Fruit fly (Drosophila melanogaster) whole organism, embryonic: Measurements from ENCODE around the gene Cerk.

Experiments used
- C15 ChIP-seq: fragments of 200-800 bp; sonication (Bioruptor generic); IDR thresholded peaks from 3 replicates; pipeline ENCODE4 v1.3.6; 2022; ENCODE audit warnings: missing biosample characterization, missing genetic modification characterization
- CG10209 ChIP-seq: fragments of 200-800 bp; sonication (Bioruptor generic); optimal IDR thresholded peaks from 3 replicates; lab custom pipeline; 2017; ENCODE audit warnings: missing biosample characterization, mild to moderate bottlenecking, missing genetic modification characterization, missing genetic modification reagents
- CG10543 ChIP-seq: fragments of 200-800 bp; sonication (Bioruptor generic); optimal IDR thresholded peaks from 3 replicates; lab custom pipeline; 2017; ENCODE audit warnings: missing biosample characterization, mild to moderate bottlenecking, missing genetic modification characterization, moderate library complexity
- CG10565 ChIP-seq: fragments of 200-800 bp; sonication (Bioruptor generic); optimal IDR thresholded peaks from 3 replicates; lab custom pipeline; 2016; ENCODE audit warnings: missing biosample characterization, mild to moderate bottlenecking, missing genetic modification characterization
- CG1233 ChIP-seq: fragments of 200-800 bp; sonication (Bioruptor generic); optimal IDR thresholded peaks from 4 replicates; lab custom pipeline; 2018; ENCODE audit warnings: missing biosample characterization, mild to moderate bottlenecking, missing genetic modification characterization
- CG12942 ChIP-seq: fragments of 200-800 bp; sonication (Bioruptor generic); optimal IDR thresholded peaks from 3 replicates; lab custom pipeline; 2016; ENCODE audit warnings: missing biosample characterization, missing genetic modification characterization
- CG13775 ChIP-seq: fragments of 200-800 bp; sonication (Bioruptor generic); optimal IDR thresholded peaks from 3 replicates; lab custom pipeline; 2017; ENCODE audit warnings: missing biosample characterization, mild to moderate bottlenecking, missing genetic modification characterization
- CG13894 ChIP-seq: fragments of 200-800 bp; sonication (Bioruptor generic); optimal IDR thresholded peaks from 3 replicates; lab custom pipeline; 2018; ENCODE audit warnings: missing biosample characterization, mild to moderate bottlenecking, missing genetic modification characterization, moderate library complexity
- CG14050 ChIP-seq: fragments of 200-800 bp; sonication (Bioruptor generic); IDR thresholded peaks from 3 replicates; pipeline ENCODE4 v1.3.6; 2022; ENCODE audit warnings: missing biosample characterization, missing genetic modification characterization
- CG14710 ChIP-seq: fragments of 200-800 bp; sonication (Bioruptor generic); optimal IDR thresholded peaks from 3 replicates; lab custom pipeline; 2019; ENCODE audit warnings: missing biosample characterization, mild to moderate bottlenecking, missing genetic modification characterization, moderate library complexity
- CG15479 ChIP-seq: fragments of 200-800 bp; sonication (Bioruptor generic); optimal IDR thresholded peaks from 3 replicates; lab custom pipeline; 2019; ENCODE audit warnings: missing biosample characterization, mild to moderate bottlenecking, missing genetic modification characterization, moderate library complexity
- CG15514 ChIP-seq: fragments of 200-800 bp; sonication (Bioruptor generic); optimal IDR thresholded peaks from 3 replicates; lab custom pipeline; 2017; ENCODE audit warnings: missing biosample characterization, missing genetic modification characterization, mild to moderate bottlenecking, moderate library complexity, missing genetic modification reagents
- CG2120 ChIP-seq: fragments of 200-800 bp; sonication (Bioruptor generic); optimal IDR thresholded peaks from 3 replicates; lab custom pipeline; 2016; ENCODE audit warnings: missing biosample characterization, missing genetic modification characterization
- CG3065 ChIP-seq: fragments of 200-800 bp; sonication (Bioruptor generic); optimal IDR thresholded peaks from 2 replicates; lab custom pipeline; 2016; ENCODE audit warnings: missing biosample characterization, missing genetic modification characterization
- CG31441 ChIP-seq: fragments of 200-800 bp; sonication (Bioruptor generic); IDR thresholded peaks from 2 replicates; pipeline ENCODE4 v1.3.6; 2022; ENCODE audit warnings: missing biosample characterization, missing genetic modification characterization
- CG3163 ChIP-seq: fragments of 200-800 bp; sonication (Bioruptor generic); optimal IDR thresholded peaks from 3 replicates; lab custom pipeline; 2016; ENCODE audit warnings: missing biosample characterization, missing genetic modification characterization
- CG34224 ChIP-seq: fragments of 200-800 bp; sonication (Bioruptor generic); IDR thresholded peaks from 3 replicates; pipeline ENCODE4 v1.3.6; 2022; ENCODE audit warnings: missing biosample characterization, missing genetic modification characterization; ENCODE audit not compliant: partially characterized antibody
- CG4424 ChIP-seq: fragments of 200-800 bp; sonication (Bioruptor generic); optimal IDR thresholded peaks from 3 replicates; lab custom pipeline; 2016; ENCODE audit warnings: missing biosample characterization, missing genetic modification characterization
- CG6765 ChIP-seq: fragments of 200-800 bp; sonication (Bioruptor generic); optimal IDR thresholded peaks from 3 replicates; lab custom pipeline; 2017; ENCODE audit warnings: missing biosample characterization, mild to moderate bottlenecking, missing genetic modification characterization
- CG7786 ChIP-seq: fragments of 200-800 bp; sonication (Bioruptor generic); optimal IDR thresholded peaks from 2 replicates; lab custom pipeline; 2016; ENCODE audit warnings: missing biosample characterization, missing genetic modification characterization
- CG9817 ChIP-seq: fragments of 200-800 bp; sonication (Bioruptor generic); optimal IDR thresholded peaks from 2 replicates; lab custom pipeline; 2018; ENCODE audit warnings: missing biosample characterization, mild to moderate bottlenecking, missing genetic modification characterization, moderate library complexity
- CG9876 ChIP-seq: fragments of 200-800 bp; sonication (Bioruptor generic); optimal IDR thresholded peaks from 2 replicates; lab custom pipeline; 2016; ENCODE audit warnings: missing biosample characterization, missing genetic modification characterization
- H15 ChIP-seq: fragments of 200-800 bp; sonication (Bioruptor generic); IDR thresholded peaks from 3 replicates; pipeline ENCODE4 v1.3.6; 2022; ENCODE audit warnings: missing biosample characterization, missing genetic modification characterization
- HmgD ChIP-seq: fragments of 200-800 bp; sonication (Bioruptor generic); optimal IDR thresholded peaks from 3 replicates; lab custom pipeline; 2016; ENCODE audit warnings: missing biosample characterization, missing genetic modification characterization
- MBD-R2 ChIP-seq: fragments of 200-800 bp; sonication (Bioruptor generic); IDR thresholded peaks from 2 replicates; pipeline ENCODE4 v1.3.6; 2022; ENCODE audit warnings: missing biosample characterization, missing genetic modification characterization
- NFAT ChIP-seq: fragments of 200-800 bp; sonication (Bioruptor generic); IDR thresholded peaks from 2 replicates; pipeline ENCODE4 v1.3.6; 2022; ENCODE audit warnings: missing biosample characterization, missing genetic modification characterization
- Oli ChIP-seq: fragments of 200-800 bp; sonication (Bioruptor generic); optimal IDR thresholded peaks from 2 replicates; lab custom pipeline; 2018; ENCODE audit warnings: missing biosample characterization, mild to moderate bottlenecking, missing genetic modification characterization, moderate library complexity
- Ravus ChIP-seq: fragments of 200-800 bp; sonication (Bioruptor generic); IDR thresholded peaks from 2 replicates; pipeline ENCODE4 v1.3.6; 2022; ENCODE audit warnings: missing biosample characterization, missing genetic modification characterization
- Spps ChIP-seq: fragments of 200-800 bp; sonication (Bioruptor generic); optimal IDR thresholded peaks from 2 replicates; lab custom pipeline; 2018; ENCODE audit warnings: missing biosample characterization, mild to moderate bottlenecking, missing genetic modification characterization
- az2 ChIP-seq: fragments of 200-800 bp; sonication (Bioruptor generic); optimal IDR thresholded peaks from 3 replicates; lab custom pipeline; 2016; ENCODE audit warnings: missing biosample characterization, missing genetic modification characterization
- bbx ChIP-seq: fragments of 200-800 bp; sonication (Bioruptor generic); IDR thresholded peaks from 2 replicates; pipeline ENCODE4 v1.3.6; 2022; ENCODE audit warnings: missing biosample characterization, missing genetic modification characterization; ENCODE audit not compliant: partially characterized antibody
- bowl ChIP-seq: fragments of 200-800 bp; sonication (Bioruptor generic); IDR thresholded peaks from 2 replicates; pipeline ENCODE4 v1.3.6; 2022; ENCODE audit warnings: missing biosample characterization, missing genetic modification characterization
- cg ChIP-seq: fragments of 200-800 bp; sonication (Bioruptor generic); optimal IDR thresholded peaks from 3 replicates; lab custom pipeline; 2019; ENCODE audit warnings: missing biosample characterization, mild to moderate bottlenecking, missing genetic modification characterization, moderate library complexity
- chif ChIP-seq, 2 experiments: fragments of 200-800 bp; sonication (Bioruptor generic); optimal IDR thresholded peaks; 3 replicates each; lab custom pipeline; 2016; ENCODE audit warnings: missing biosample characterization in 2 of 2, missing genetic modification characterization in 2 of 2
- corto ChIP-seq: fragments of 200-800 bp; sonication (Bioruptor generic); optimal IDR thresholded peaks from 2 replicates; lab custom pipeline; 2016; ENCODE audit warnings: missing biosample characterization, mild to moderate bottlenecking, missing genetic modification characterization, moderate library complexity
- cwo ChIP-seq: fragments of 200-800 bp; sonication (Bioruptor generic); optimal IDR thresholded peaks from 3 replicates; lab custom pipeline; 2017; ENCODE audit warnings: missing biosample characterization, missing genetic modification characterization, mild to moderate bottlenecking, moderate library complexity, missing genetic modification reagents
- dati ChIP-seq: fragments of 200-800 bp; sonication (Bioruptor generic); IDR thresholded peaks from 2 replicates; pipeline ENCODE4 v1.3.6; 2022; ENCODE audit warnings: missing biosample characterization, missing genetic modification characterization
- dmrt11E ChIP-seq: fragments of 200-800 bp; sonication (Bioruptor generic); optimal IDR thresholded peaks from 3 replicates; lab custom pipeline; 2018; ENCODE audit warnings: missing biosample characterization, mild to moderate bottlenecking, missing genetic modification characterization, moderate library complexity
- fd64A ChIP-seq: fragments of 200-800 bp; sonication (Bioruptor generic); optimal IDR thresholded peaks from 3 replicates; lab custom pipeline; 2018; ENCODE audit warnings: missing biosample characterization, mild to moderate bottlenecking, missing genetic modification characterization
- fru ChIP-seq: fragments of >200 bp; optimal IDR thresholded peaks from 2 replicates; lab custom pipeline; 2017
- gro ChIP-seq: fragments of 200-800 bp; sonication (Bioruptor generic); optimal IDR thresholded peaks from 2 replicates; lab custom pipeline; 2016; ENCODE audit warnings: missing biosample characterization, missing genetic modification characterization
- lilli ChIP-seq: fragments of 200-800 bp; sonication (Bioruptor generic); optimal IDR thresholded peaks from 3 replicates; lab custom pipeline; 2016; ENCODE audit warnings: missing biosample characterization, missing genetic modification characterization
- oc ChIP-seq: fragments of 200-800 bp; sonication (Bioruptor generic); optimal IDR thresholded peaks from 2 replicates; lab custom pipeline; 2018; ENCODE audit warnings: missing biosample characterization, mild to moderate bottlenecking, missing genetic modification characterization, moderate library complexity
- pzg ChIP-seq: fragments of 200-800 bp; sonication (Bioruptor generic); optimal IDR thresholded peaks from 3 replicates; lab custom pipeline; 2018; ENCODE audit warnings: missing biosample characterization, mild to moderate bottlenecking, missing genetic modification characterization, moderate library complexity
- rib ChIP-seq: fragments of 200-800 bp; sonication (Bioruptor generic); IDR thresholded peaks from 2 replicates; pipeline ENCODE4 v1.3.6; 2022; ENCODE audit warnings: missing biosample characterization, missing genetic modification characterization
- sisA ChIP-seq: fragments of 200-800 bp; sonication (Bioruptor generic); IDR thresholded peaks from 2 replicates; pipeline ENCODE4 v1.3.6; 2022; ENCODE audit warnings: missing biosample characterization, missing genetic modification characterization
- trem ChIP-seq: fragments of 200-800 bp; optimal IDR thresholded peaks from 3 replicates; lab custom pipeline; 2019; ENCODE audit warnings: missing biosample characterization, mild to moderate bottlenecking, missing genetic modification characterization, moderate library complexity
- tup ChIP-seq: fragments of 200-800 bp; sonication (Bioruptor generic); optimal IDR thresholded peaks from 2 replicates; lab custom pipeline; 2016; ENCODE audit warnings: missing biosample characterization, mild to moderate bottlenecking, missing genetic modification characterization, moderate library complexity
- zen2 ChIP-seq: fragments of 200-800 bp; sonication (Bioruptor generic); IDR thresholded peaks from 3 replicates; pipeline ENCODE4 v1.3.6; 2022; ENCODE audit warnings: missing biosample characterization, missing genetic modification characterization; ENCODE audit not compliant: partially characterized antibody
- zfh1 ChIP-seq: fragments of 200-800 bp; sonication (Bioruptor generic); IDR thresholded peaks from 3 replicates; pipeline ENCODE4 v1.3.6; 2022; ENCODE audit warnings: missing biosample characterization, missing genetic modification characterization

Gene Cerk

DNA sequence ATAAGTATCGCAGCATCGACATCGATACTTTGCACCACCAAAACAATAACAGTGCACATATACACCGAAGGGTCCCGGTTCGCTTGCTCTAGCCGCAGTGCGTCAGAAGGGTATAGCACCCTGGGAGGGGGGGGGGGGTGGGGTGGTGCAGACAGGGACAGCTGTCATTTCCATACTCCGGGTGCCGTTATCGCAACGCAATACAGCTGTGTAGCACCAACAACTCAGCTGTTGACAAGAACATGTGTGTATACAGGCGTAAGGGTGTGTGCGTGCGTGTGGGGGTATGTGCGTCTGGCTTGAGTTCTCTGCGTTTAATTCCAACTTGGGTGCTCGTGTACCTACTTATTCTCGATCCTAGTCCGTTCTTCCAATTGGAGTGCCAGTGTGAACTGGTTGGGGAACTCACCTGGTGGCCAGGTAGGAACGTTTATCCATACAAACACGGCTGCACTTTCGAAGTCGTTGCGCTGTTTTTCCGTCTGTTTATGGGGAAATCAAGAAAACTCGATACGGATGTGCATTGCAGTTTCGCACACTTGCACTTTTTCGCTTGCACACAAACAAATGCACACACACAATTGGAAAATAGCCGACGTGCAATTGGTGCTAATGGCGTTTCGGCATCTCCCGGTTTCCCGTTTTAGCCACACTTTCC lies 465 bp downstream of the Cerk start (continued):
- peak; percentile 44; the same call in 1 of the 2 replicates for TF ChIP-seq NFAT
- TF ChIP-seq CG3065 (GFP tag; lab: Kevin White, UChicago): no peak
- TF ChIP-seq fd64A (GFP tag; lab: Kevin White, UChicago): no peak
- no peak for TF ChIP-seq dmrt11E
- no peak for TF ChIP-seq tup (GFP tag; lab: Kevin White, UChicago)
- TF ChIP-seq CG15514 (GFP tag; lab: Kevin White, UChicago): peak; percentile 49
- TF ChIP-seq chif (GFP tag; optimal IDR thresholded peaks at IDR 0.05; lab: Kevin White, UChicago): no peak
- TF ChIP-seq oc (tag; lab: Kevin White, UChicago): no peak
- TF ChIP-seq rib (GFP tag; lab: Robert Waterston, UW): no peak
- peak; percentile 7 for TF ChIP-seq CG9817 (tag; lab: Kevin White, UChicago)
- no peak for TF ChIP-seq CG31441 (GFP tag; lab: Robert Waterston, UW)
- TF ChIP-seq bbx (GFP tag; lab: Robert Waterston, UW): peak; percentile 44; the same call in 1 of the 2 replicates
- TF ChIP-seq CG10209 (GFP tag; lab: Kevin White, UChicago): no peak
- TF ChIP-seq HmgD (GFP tag; lab: Kevin White, UChicago): no peak
- TF ChIP-seq CG3163 (GFP tag; lab: Kevin White, UChicago): no peak
- TF ChIP-seq corto (GFP tag; lab: Kevin White, UChicago): no peak
- TF ChIP-seq CG10565 (GFP tag; lab: Kevin White, UChicago): no peak
- peak; percentile 60 for TF ChIP-seq CG15479 (GFP tag; lab: Kevin White, UChicago)
- TF ChIP-seq fru (lab: Kevin White, UChicago): no peak
- TF ChIP-seq CG7786 (GFP tag; lab: Kevin White, UChicago): no peak
- no peak for TF ChIP-seq bowl (GFP tag; lab: Robert Waterston, UW)
- no peak for TF ChIP-seq Spps (tag; lab: Kevin White, UChicago)
- peak; percentile 52; the same call in 2 of the 3 replicates for TF ChIP-seq zen2 (GFP tag; lab: Robert Waterston, UW)
- no peak for TF ChIP-seq trem (tag; lab: Kevin White, UChicago)
- no peak for TF ChIP-seq C15 (GFP tag; lab: Robert Waterston, UW)
- TF ChIP-seq CG2120 (GFP tag; lab: Kevin White, UChicago): no peak
- TF ChIP-seq az2 (GFP tag; lab: Kevin White, UChicago): no peak
- no peak for TF ChIP-seq gro (GFP tag; lab: Kevin White, UChicago)
- TF ChIP-seq dati (GFP tag; lab: Robert Waterston, UW): no peak
- TF ChIP-seq lilli (GFP tag; lab: Kevin White, UChicago): no peak
- TF ChIP-seq CG14710 (tag; lab: Kevin White, UChicago): no peak
- TF ChIP-seq cwo (GFP tag; lab: Kevin White, UChicago): no peak
- TF ChIP-seq CG12942 (GFP tag; lab: Kevin White, UChicago): no peak
- TF ChIP-seq Ravus (GFP tag; lab: Robert Waterston, UW): no peak
- TF ChIP-seq Oli: no peak
- peak; percentile 37; the same call in 2 of the 3 replicates for TF ChIP-seq CG34224 (GFP tag; lab: Robert Waterston, UW)
- TF ChIP-seq pzg (GFP tag; lab: Kevin White, UChicago): peak; percentile 3
- TF ChIP-seq cg (GFP tag; lab: Kevin White, UChicago): peak; percentile 91
- peak; percentile 5 for TF ChIP-seq CG6765 (GFP tag; lab: Kevin White, UChicago)
- no peak for TF ChIP-seq CG13775 (GFP tag; lab: Kevin White, UChicago)
- TF ChIP-seq zfh1 (GFP tag; lab: Robert Waterston, UW): no peak
- TF ChIP-seq sisA (GFP tag; lab: Robert Waterston, UW): no peak
- peak; percentile 11 for TF ChIP-seq CG13894 (tag; lab: Kevin White, UChicago)
- TF ChIP-seq CG10543 (GFP tag; lab: Kevin White, UChicago): peak; percentile 90
- TF ChIP-seq CG9876 (GFP tag; lab: Kevin White, UChicago): no peak
- TF ChIP-seq CG4424 (GFP tag; lab: Kevin White, UChicago): no peak
- TF ChIP-seq H15 (GFP tag; lab: Robert Waterston, UW): no peak
- TF ChIP-seq MBD-R2 (GFP tag; lab: Robert Waterston, UW): peak; percentile 13; the same call in 1 of the 2 replicates
- TF ChIP-seq CG1233 (GFP tag; lab: Kevin White, UChicago): no peak
- no peak for TF ChIP-seq CG14050 (GFP tag; lab: Robert Waterston, UW)
